Worm (Caenorhabditis elegans) whole organism, young adult: ENCODE data around the gene M106.3.

Source experiments
- B0261.1 ChIP-seq: sonication (generic microtip); optimal IDR thresholded peaks from 2 replicates; lab custom pipeline; 2016; ENCODE audit warnings: mild to moderate bottlenecking, missing genetic modification characterization, moderate library complexity, missing compliant biosample characterization
- D2030.7 ChIP-seq: fragments of 200-800 bp; sonication (Bioruptor generic); IDR thresholded peaks from 2 replicates; pipeline ENCODE4 v1.3.6; 2022; ENCODE audit warnings: missing genetic modification reagents, missing genetic modification characterization, missing compliant biosample characterization
- F33H1.4 ChIP-seq: fragments of 200-800 bp; sonication (Bioruptor generic); IDR thresholded peaks from 2 replicates; pipeline ENCODE4 v1.3.6; 2022; ENCODE audit warnings: missing genetic modification reagents, missing genetic modification characterization, missing compliant biosample characterization
- F37B4.10 ChIP-seq: fragments of 200-800 bp; sonication (Bioruptor generic); IDR thresholded peaks from 2 replicates; pipeline ENCODE4 v1.3.6; 2022; ENCODE audit warnings: missing genetic modification characterization, missing compliant biosample characterization
- F49E8.2 ChIP-seq: sonication (generic microtip); optimal IDR thresholded peaks from 3 replicates; lab custom pipeline; 2017; ENCODE audit warnings: missing genetic modification characterization, mild to moderate bottlenecking, missing compliant biosample characterization, antibody characterized with exemption, moderate library complexity; ENCODE audit not compliant: insufficient read depth
- F57A8.1 ChIP-seq: fragments of 200-800 bp; sonication (Bioruptor generic); optimal IDR thresholded peaks from 2 replicates; lab custom pipeline; 2018; ENCODE audit warnings: mild to moderate bottlenecking, missing genetic modification characterization, moderate library complexity, missing compliant biosample characterization
- F57C9.4 ChIP-seq: sonication (generic microtip); optimal IDR thresholded peaks from 2 replicates; lab custom pipeline; 2017; ENCODE audit warnings: mild to moderate bottlenecking, missing genetic modification characterization, missing compliant biosample characterization
- K11D2.4 ChIP-seq: fragments of 200-800 bp; sonication (Bioruptor generic); IDR thresholded peaks from 2 replicates; pipeline ENCODE4 v1.3.6; 2022; ENCODE audit warnings: missing genetic modification reagents, missing genetic modification characterization, missing compliant biosample characterization
- Y53F4B.3 ChIP-seq: fragments of 200-800 bp; sonication (Bioruptor generic); IDR thresholded peaks from 2 replicates; pipeline ENCODE4 v1.3.6; 2022; ENCODE audit warnings: missing genetic modification reagents, missing genetic modification characterization, missing compliant biosample characterization
- Y79H2A.3 ChIP-seq: fragments of 200-800 bp; sonication (Bioruptor generic); conservative IDR thresholded peaks from 2 replicates; pipeline ENCODE4 v1.3.6; 2022; ENCODE audit warnings: missing genetic modification reagents, missing genetic modification characterization, missing compliant biosample characterization
- Y95B8A.8 ChIP-seq: fragments of 200-800 bp; sonication (Bioruptor generic); IDR thresholded peaks from 2 replicates; pipeline ENCODE4 v1.3.6; 2022; ENCODE audit warnings: missing genetic modification reagents, missing genetic modification characterization, missing compliant biosample characterization
- ama-1 ChIP-seq, 3 experiments: fragments of 150-350 bp in 1 of 3; sonication (generic microtip) in 2 of 3; optimal IDR thresholded peaks; 2 replicates each; lab custom pipeline; 2014 to 2018; ENCODE audit warnings: missing biosample characterization in 2 of 3, missing genetic modification characterization in 2 of 3, missing genetic modification reagents in 2 of 3
- aptf-3 ChIP-seq: fragments of 200-800 bp; sonication (Bioruptor generic); IDR thresholded peaks from 2 replicates; pipeline ENCODE4 v1.3.6; 2022; ENCODE audit warnings: missing genetic modification characterization, missing compliant biosample characterization
- attf-5 ChIP-seq: fragments of 200-800 bp; sonication (Bioruptor generic); optimal IDR thresholded peaks from 2 replicates; lab custom pipeline; 2018; ENCODE audit warnings: mild to moderate bottlenecking, missing genetic modification characterization, missing compliant biosample characterization
- cebp-1 ChIP-seq, 2 experiments: fragments of 200-800 bp in 1 of 2; sonication (Bioruptor generic) in 1 of 2; sonication (generic microtip) in 1 of 2; IDR thresholded peaks in 1 of 2; optimal IDR thresholded peaks in 1 of 2; 2 replicates each; pipeline versions ENCODE4 v1.3.6 to Lab custom; 2017 to 2022; ENCODE audit warnings: missing compliant biosample characterization in 2 of 2, missing genetic modification characterization in 2 of 2, mild to moderate bottlenecking in 1 of 2, missing genetic modification reagents in 1 of 2, moderate library complexity in 1 of 2
- ceh-91 ChIP-seq: fragments of 200-800 bp; sonication (Bioruptor generic); IDR thresholded peaks from 2 replicates; pipeline ENCODE4 v1.3.6; 2022; ENCODE audit warnings: missing genetic modification reagents, missing genetic modification characterization, missing compliant biosample characterization
- dox-1 ChIP-seq: fragments of 200-800 bp; sonication (Bioruptor generic); IDR thresholded peaks from 2 replicates; pipeline ENCODE4 v1.3.6; 2022; ENCODE audit warnings: missing genetic modification reagents, missing genetic modification characterization, missing compliant biosample characterization
- dpl-1 ChIP-seq: fragments of 150-350 bp; optimal IDR thresholded peaks from 2 replicates; lab custom pipeline; 2014; ENCODE audit warnings: missing biosample characterization, missing genetic modification reagents, missing genetic modification characterization
- efl-1 ChIP-seq: fragments of 150-350 bp; optimal IDR thresholded peaks from 2 replicates; lab custom pipeline; 2014; ENCODE audit warnings: missing biosample characterization, missing genetic modification reagents, missing genetic modification characterization
- egrh-3 ChIP-seq: fragments of 200-800 bp; sonication (Bioruptor generic); IDR thresholded peaks from 2 replicates; pipeline ENCODE4 v1.3.6; 2022; ENCODE audit warnings: missing genetic modification reagents, missing genetic modification characterization, missing compliant biosample characterization
- him-1 ChIP-seq: sonication (generic microtip); optimal IDR thresholded peaks from 2 replicates; lab custom pipeline; 2016; ENCODE audit warnings: missing genotype, missing genetic modification reagents, missing genetic modification characterization, missing compliant biosample characterization
- hlh-26 ChIP-seq: fragments of 200-800 bp; sonication (Bioruptor generic); conservative IDR thresholded peaks from 2 replicates; pipeline ENCODE4 v1.3.6; 2022; ENCODE audit warnings: missing genetic modification reagents, missing genetic modification characterization, missing compliant biosample characterization
- hmg-1.2 ChIP-seq: fragments of 200-800 bp; sonication (Bioruptor generic); IDR thresholded peaks from 2 replicates; pipeline ENCODE4 v1.3.6; 2022; ENCODE audit warnings: missing genetic modification reagents, missing genetic modification characterization, missing compliant biosample characterization
- hmg-20 ChIP-seq: fragments of 200-800 bp; sonication (Bioruptor generic); IDR thresholded peaks from 2 replicates; pipeline ENCODE4 v1.3.6; 2022; ENCODE audit warnings: missing genetic modification reagents, missing genetic modification characterization, missing compliant biosample characterization
- lin-35 ChIP-seq, 3 experiments: fragments of 150-350 bp in 2 of 3; sonication (generic microtip) in 1 of 3; optimal IDR thresholded peaks; 2 replicates each; lab custom pipeline; 2014 to 2018; ENCODE audit warnings: missing biosample characterization in 3 of 3, missing genetic modification characterization in 3 of 3, missing genetic modification reagents in 3 of 3
- lin-54 ChIP-seq: fragments of 200-800 bp; sonication (Bioruptor generic); optimal IDR thresholded peaks from 2 replicates; lab custom pipeline; 2018; ENCODE audit warnings: mild to moderate bottlenecking, missing genetic modification characterization, missing compliant biosample characterization
- lsl-1 ChIP-seq: fragments of 200-800 bp; sonication (Bioruptor generic); optimal IDR thresholded peaks from 2 replicates; lab custom pipeline; 2018; ENCODE audit warnings: mild to moderate bottlenecking, missing genetic modification characterization, moderate library complexity, missing compliant biosample characterization
- madf-6 ChIP-seq: fragments of 200-800 bp; sonication (Bioruptor generic); IDR thresholded peaks from 2 replicates; pipeline ENCODE4 v1.3.6; 2022; ENCODE audit warnings: missing genetic modification reagents, missing genetic modification characterization, missing compliant biosample characterization
- madf-8 ChIP-seq: fragments of 200-800 bp; sonication (Bioruptor generic); conservative IDR thresholded peaks from 2 replicates; pipeline ENCODE4 v1.3.6; 2022; ENCODE audit warnings: missing genetic modification reagents, missing genetic modification characterization, missing compliant biosample characterization
- mes-4 ChIP-seq: sonication (generic microtip); optimal IDR thresholded peaks from 2 replicates; lab custom pipeline; 2016; ENCODE audit warnings: missing genotype, missing genetic modification characterization, missing compliant biosample characterization
- nhr-80 ChIP-seq: sonication (generic microtip); optimal IDR thresholded peaks from 2 replicates; lab custom pipeline; 2016; ENCODE audit warnings: missing genetic modification characterization, missing compliant biosample characterization
- snpc-1.1 ChIP-seq: sonication (generic microtip); optimal IDR thresholded peaks from 2 replicates; lab custom pipeline; 2017; ENCODE audit warnings: missing genetic modification characterization, mild to moderate bottlenecking, missing compliant biosample characterization, antibody characterized with exemption, moderate library complexity, missing genotype, missing genetic modification reagents; ENCODE audit not compliant: insufficient read depth
- snpc-1.3 ChIP-seq: sonication (generic microtip); optimal IDR thresholded peaks from 2 replicates; lab custom pipeline; 2017; ENCODE audit warnings: missing genetic modification characterization, mild to moderate bottlenecking, missing compliant biosample characterization, antibody characterized with exemption, moderate library complexity, missing genotype, missing genetic modification reagents; ENCODE audit not compliant: insufficient read depth
- snpc-3.4 ChIP-seq: sonication (generic microtip); optimal IDR thresholded peaks from 2 replicates; lab custom pipeline; 2017; ENCODE audit warnings: missing genetic modification characterization, mild to moderate bottlenecking, missing compliant biosample characterization, antibody characterized with exemption, moderate library complexity, missing genotype, missing genetic modification reagents
- tbp1 ChIP-seq: fragments of 200-800 bp; sonication (Bioruptor generic); optimal IDR thresholded peaks from 2 replicates; lab custom pipeline; 2018; ENCODE audit warnings: mild to moderate bottlenecking, missing genetic modification characterization, missing compliant biosample characterization
- xnd-1 ChIP-seq: sonication (generic microtip); optimal IDR thresholded peaks from 2 replicates; lab custom pipeline; 2016; ENCODE audit warnings: missing genotype, missing genetic modification reagents, missing genetic modification characterization, missing compliant biosample characterization
- zfh-2 ChIP-seq: fragments of 200-800 bp; sonication (Bioruptor generic); conservative IDR thresholded peaks from 2 replicates; pipeline ENCODE4 v1.3.6; 2022; ENCODE audit warnings: missing genetic modification reagents, missing genetic modification characterization, missing compliant biosample characterization
- ztf-18 ChIP-seq: sonication (generic microtip); optimal IDR thresholded peaks from 2 replicates; lab custom pipeline; 2016; ENCODE audit warnings: missing genotype, mild to moderate bottlenecking, missing genetic modification characterization, missing compliant biosample characterization
- ztf-6 ChIP-seq: fragments of 200-800 bp; sonication (Bioruptor generic); IDR thresholded peaks from 2 replicates; pipeline ENCODE4 v1.3.6; 2022; ENCODE audit warnings: missing genetic modification reagents, missing genetic modification characterization, missing compliant biosample characterization

Gene M106.3

DNA sequence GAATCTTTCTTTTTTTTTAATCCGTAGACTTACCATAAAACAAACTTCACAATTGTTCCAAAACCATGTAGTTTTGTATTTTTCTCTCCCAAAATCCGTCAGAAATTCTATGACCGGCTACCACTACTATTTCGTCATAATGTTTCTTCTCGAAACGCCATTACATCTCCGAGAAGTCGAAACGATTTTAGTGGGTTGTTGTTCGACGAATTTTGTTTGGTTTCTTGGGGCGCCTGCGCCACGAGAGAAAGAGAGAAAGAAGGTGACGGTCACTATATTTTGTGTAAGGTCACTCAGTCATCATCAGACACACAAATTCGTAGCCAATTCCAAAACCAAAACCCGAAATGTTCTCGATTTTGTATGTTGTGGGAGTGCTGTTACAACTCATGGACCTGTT lies 26.4 kb upstream of the M106.3 start:
- TF ChIP-seq snpc-3.4 (tag; lab: Kevin White, UChicago) (no peak), hlh-26 (no peak), cebp-1 (GFP tag; IDR thresholded peaks at IDR 0.05; lab: Robert Waterston, UW) (0 out of 2 replicates have a peak, but pooled peaks have one; percentile 20), cebp-1 (tag; optimal IDR thresholded peaks at IDR 0.05; lab: Kevin White, UChicago) (peak; percentile 70)
- TF ChIP-seq, all 124 proteins: peak for 1

- TF ChIP-seq nhr-80: no peak
- TF ChIP-seq hmg-20: no peak
- TF ChIP-seq ztf-6 (GFP tag; lab: Robert Waterston, UW): no peak
- TF ChIP-seq Y53F4B.3 (GFP tag; lab: Robert Waterston, UW): no peak
- no peak for TF ChIP-seq K11D2.4 (GFP tag; lab: Robert Waterston, UW)
- TF ChIP-seq B0261.1 (tag; lab: Kevin White, UChicago): no peak
- TF ChIP-seq mes-4 (tag; lab: Kevin White, UChicago): no peak
- no peak for TF ChIP-seq F37B4.10
- no peak for TF ChIP-seq Y95B8A.8 (GFP tag; lab: Robert Waterston, UW)
- TF ChIP-seq F57C9.4 (tag; lab: Kevin White, UChicago): no peak
- TF ChIP-seq ama-1 (optimal IDR thresholded peaks at IDR 0.05; lab: Kevin White, UChicago): no peak
- TF ChIP-seq ama-1 (GFP tag; optimal IDR thresholded peaks at IDR 0.05; lab: Kevin White, UChicago): no peak
These were observed 25.3 kb upstream of the M106.3 start, which contains the start of gene F44F4.3 for ce11 chrII:10885868-10886514. Gene F44F4.3 (minus strand): TSS chrII:10885918.

DNA sequence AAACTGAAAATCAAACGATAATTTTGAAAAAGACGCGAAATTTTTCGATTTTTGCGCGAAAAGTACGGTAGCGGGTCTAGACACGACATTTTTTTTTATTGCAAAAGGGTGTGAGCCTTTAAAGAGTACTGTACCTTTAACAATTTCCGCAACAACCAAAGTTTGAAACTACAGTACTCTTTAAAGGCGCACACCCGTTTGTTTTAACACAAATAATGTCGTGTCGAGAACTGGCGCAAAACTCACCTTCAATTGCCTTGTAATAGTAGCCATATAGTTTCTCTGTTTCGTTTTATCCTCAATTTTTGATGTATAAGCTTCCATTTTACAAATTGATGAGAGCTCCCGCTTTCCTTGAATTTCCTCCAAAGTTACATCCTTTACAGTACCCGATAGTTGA lies 24.5 kb upstream of the M106.3 start:
- 0 out of 2 replicates have a peak, but pooled peaks have one; percentile 12 for TF ChIP-seq madf-6 (GFP tag; lab: Robert Waterston, UW)
- TF ChIP-seq ztf-18 (tag; lab: Kevin White, UChicago): no peak
- peak; percentile 41 for TF ChIP-seq lsl-1 (GFP tag; lab: Kevin White, UChicago)
- TF ChIP-seq, all 124 proteins: peak for 2

DNA sequence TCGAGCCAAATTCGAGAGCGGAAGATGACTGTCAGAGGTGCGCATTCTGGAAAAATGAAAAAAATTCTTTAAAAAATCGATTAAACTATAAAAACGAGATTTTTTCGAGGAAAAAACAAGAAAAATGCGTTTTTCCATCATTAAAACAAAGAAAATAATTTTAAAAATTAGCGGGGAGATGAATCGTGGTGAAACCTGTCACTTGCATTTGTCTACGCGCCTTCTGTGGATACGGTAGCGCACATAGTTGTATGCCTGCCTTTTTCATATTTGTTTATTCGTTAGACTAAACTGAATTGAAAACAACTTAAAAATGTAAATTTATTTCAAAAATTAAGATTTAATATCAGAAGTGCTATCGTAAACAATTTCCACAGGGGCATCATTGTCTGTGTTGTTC lies 23.7 kb upstream of the M106.3 start, which contains the start of gene egg-3:
Gene egg-3, minus strand, starts transcription at position 46 of the 400 bp plus-strand sequence.
- peak; percentile 90 for TF ChIP-seq xnd-1 (tag; lab: Kevin White, UChicago)
- peak; percentile 18; the same call in 1 of the 2 replicates for TF ChIP-seq hmg-1.2 (GFP tag; lab: Robert Waterston, UW)
- TF ChIP-seq D2030.7: peak; percentile 82; the same call in 1 of the 2 replicates
- TF ChIP-seq F57A8.1 (GFP tag; lab: Kevin White, UChicago): no peak
- peak; percentile 92 for TF ChIP-seq F33H1.4
- peak; percentile 15 for TF ChIP-seq snpc-1.1 (tag; lab: Kevin White, UChicago)
- TF ChIP-seq zfh-2: no peak
- TF ChIP-seq dox-1 (GFP tag; lab: Robert Waterston, UW): 0 out of 2 replicates have a peak, but pooled peaks have one; percentile 50
- no peak for TF ChIP-seq aptf-3 (GFP tag; lab: Robert Waterston, UW)
- TF ChIP-seq lin-35 (GFP tag; optimal IDR thresholded peaks at IDR 0.05; lab: Kevin White, UChicago): peak in 1 of 3 experiments; percentile 52
- TF ChIP-seq attf-5 (GFP tag; lab: Kevin White, UChicago): no peak
- TF ChIP-seq snpc-3.4 (tag; lab: Kevin White, UChicago): peak; percentile 47
- no peak for TF ChIP-seq ztf-6 (GFP tag; lab: Robert Waterston, UW)
- peak; percentile 95 for TF ChIP-seq madf-8 (GFP tag; lab: Robert Waterston, UW)
- no peak for TF ChIP-seq Y79H2A.3
- peak; percentile 43 for TF ChIP-seq him-1
- peak; percentile 74 for TF ChIP-seq ceh-91 (GFP tag; lab: Robert Waterston, UW)
- peak; percentile 35 for TF ChIP-seq snpc-1.3 (tag; lab: Kevin White, UChicago)
- TF ChIP-seq F49E8.2 (tag; lab: Kevin White, UChicago): peak; percentile 53
- peak; percentile 22 for TF ChIP-seq tbp1
- peak; percentile 83 for TF ChIP-seq dpl-1
- TF ChIP-seq madf-6 (GFP tag; lab: Robert Waterston, UW): peak; percentile 98
- peak; percentile 93 for TF ChIP-seq lsl-1 (GFP tag; lab: Kevin White, UChicago)
- TF ChIP-seq efl-1 (GFP tag; lab: Kevin White, UChicago): peak; percentile 93
- no peak for TF ChIP-seq cebp-1 (GFP tag; IDR thresholded peaks at IDR 0.05; lab: Robert Waterston, UW)
- TF ChIP-seq cebp-1 (tag; optimal IDR thresholded peaks at IDR 0.05; lab: Kevin White, UChicago): no peak
- no peak for TF ChIP-seq egrh-3
- TF ChIP-seq lin-54 (GFP tag; lab: Kevin White, UChicago): peak; percentile 73
